Worm (Caenorhabditis elegans): Measurements from ENCODE around the gene unc-98.

Gene unc-98

ce11 chrX:7583930-7584329 is 10.5 kb upstream of the unc-98 start:
- TF ChIP-seq ref-1 (GFP tag; conservative IDR thresholded peaks at IDR 0.05) (no peak), med-1 (GFP tag; optimal IDR thresholded peaks at IDR 0.05; ENCODE audit: insufficient read depth) (no peak), flt-1 (GFP tag; IDR thresholded peaks at IDR 0.05) (no peak), ztf-29 (GFP tag; IDR thresholded peaks at IDR 0.05) (no peak), tab-1 (GFP tag; IDR thresholded peaks at IDR 0.05) (no peak), T22C8.4 (GFP tag; IDR thresholded peaks at IDR 0.05) (no peak), ztf-23 (GFP tag; IDR thresholded peaks at IDR 0.05) (no peak), klf-2 (GFP tag; conservative IDR thresholded peaks at IDR 0.05) (no peak), cog-1 (tag; optimal IDR thresholded peaks at IDR 0.05) (no peak)

- no peak for TF ChIP-seq ztf-29 (GFP tag; IDR thresholded peaks at IDR 0.05)
- no peak for TF ChIP-seq ref-1 (GFP tag; conservative IDR thresholded peaks at IDR 0.05)
- no peak for TF ChIP-seq ztf-23 (GFP tag; IDR thresholded peaks at IDR 0.05)
Measured at ce11 chrX:7582223-7582622, 8.8 kb upstream of the unc-98 start.

- no peak for TF ChIP-seq med-1 (GFP tag; optimal IDR thresholded peaks at IDR 0.05; ENCODE audit: insufficient read depth)
- TF ChIP-seq flt-1 (GFP tag; IDR thresholded peaks at IDR 0.05): no peak
- TF ChIP-seq klf-2 (GFP tag; conservative IDR thresholded peaks at IDR 0.05): no peak
- no peak for TF ChIP-seq ztf-23 (GFP tag; IDR thresholded peaks at IDR 0.05)
- no peak for TF ChIP-seq tab-1 (GFP tag; IDR thresholded peaks at IDR 0.05)
- TF ChIP-seq ref-1 (GFP tag; conservative IDR thresholded peaks at IDR 0.05): no peak
- TF ChIP-seq T22C8.4 (GFP tag; IDR thresholded peaks at IDR 0.05): no peak
- no peak for TF ChIP-seq ztf-29 (GFP tag; IDR thresholded peaks at IDR 0.05)
- TF ChIP-seq cog-1 (tag; optimal IDR thresholded peaks at IDR 0.05): no peak
Measured at ce11 chrX:7578308-7578707, 4.9 kb upstream of the unc-98 start.

- TF ChIP-seq ztf-23 (GFP tag; IDR thresholded peaks at IDR 0.05): no peak
Measured at ce11 chrX:7577458-7578158, 4.2 kb upstream of the unc-98 start.

- TF ChIP-seq T22C8.4 (GFP tag; IDR thresholded peaks at IDR 0.05) (no peak), ztf-29 (GFP tag; IDR thresholded peaks at IDR 0.05) (no peak), ztf-23 (GFP tag; IDR thresholded peaks at IDR 0.05) (no peak), ref-1 (GFP tag; conservative IDR thresholded peaks at IDR 0.05) (no peak), klf-2 (GFP tag; conservative IDR thresholded peaks at IDR 0.05) (no peak), tab-1 (GFP tag; IDR thresholded peaks at IDR 0.05) (no peak), cog-1 (tag; optimal IDR thresholded peaks at IDR 0.05) (no peak), flt-1 (GFP tag; IDR thresholded peaks at IDR 0.05) (no peak), med-1 (GFP tag; optimal IDR thresholded peaks at IDR 0.05; ENCODE audit: insufficient read depth) (no peak)
Measured at ce11 chrX:7575939-7576338, 2.5 kb upstream of the unc-98 start.

ce11 chrX:7573629-7574028 is 210 bp upstream of the unc-98 start:
- TF ChIP-seq med-1 (GFP tag; optimal IDR thresholded peaks at IDR 0.05; ENCODE audit: insufficient read depth) (no peak), T22C8.4 (GFP tag; IDR thresholded peaks at IDR 0.05) (no peak), ref-1 (GFP tag; conservative IDR thresholded peaks at IDR 0.05) (no peak), ztf-29 (GFP tag; IDR thresholded peaks at IDR 0.05) (no peak), cog-1 (tag; optimal IDR thresholded peaks at IDR 0.05) (peak; percentile 7), klf-2 (GFP tag; conservative IDR thresholded peaks at IDR 0.05) (no peak)

ce11 chrX:7573172-7573571 is 247 bp downstream of the unc-98 start:
- TF ChIP-seq ref-1 (GFP tag; conservative IDR thresholded peaks at IDR 0.05) (no peak), ztf-23 (GFP tag; IDR thresholded peaks at IDR 0.05) (no peak), cog-1 (tag; optimal IDR thresholded peaks at IDR 0.05) (no peak), flt-1 (GFP tag; IDR thresholded peaks at IDR 0.05) (no peak), tab-1 (GFP tag; IDR thresholded peaks at IDR 0.05) (no peak), ztf-29 (GFP tag; IDR thresholded peaks at IDR 0.05) (no peak), T22C8.4 (GFP tag; IDR thresholded peaks at IDR 0.05) (no peak), med-1 (GFP tag; optimal IDR thresholded peaks at IDR 0.05; ENCODE audit: insufficient read depth) (no peak)

ce11 chrX:7572057-7572456 is 1.4 kb downstream of the unc-98 start, which contains the start of gene pcyt-1:
TSS of gene pcyt-1 (plus strand) at chrX:7572357.
- TF ChIP-seq cog-1 (tag; optimal IDR thresholded peaks at IDR 0.05) (no peak), T22C8.4 (GFP tag; IDR thresholded peaks at IDR 0.05) (no peak), ref-1 (GFP tag; conservative IDR thresholded peaks at IDR 0.05) (no peak), ztf-29 (GFP tag; IDR thresholded peaks at IDR 0.05) (no peak), ztf-23 (GFP tag; IDR thresholded peaks at IDR 0.05) (no peak), flt-1 (GFP tag; IDR thresholded peaks at IDR 0.05) (no peak), med-1 (GFP tag; optimal IDR thresholded peaks at IDR 0.05; ENCODE audit: insufficient read depth) (no peak), tab-1 (GFP tag; IDR thresholded peaks at IDR 0.05) (no peak), klf-2 (GFP tag; conservative IDR thresholded peaks at IDR 0.05) (no peak)

ce11 chrX:7569685-7570518 is 3.5 kb downstream of the unc-98 start, which contains the start of gene apy-1:
TSS of gene apy-1 (minus strand) at chrX:7569722.
- TF ChIP-seq cog-1 (tag; optimal IDR thresholded peaks at IDR 0.05): peak; percentile 1
- no peak for TF ChIP-seq T22C8.4 (GFP tag; IDR thresholded peaks at IDR 0.05)
- TF ChIP-seq tab-1 (GFP tag; IDR thresholded peaks at IDR 0.05): no peak
- no peak for TF ChIP-seq flt-1 (GFP tag; IDR thresholded peaks at IDR 0.05)
- no peak for TF ChIP-seq klf-2 (GFP tag; conservative IDR thresholded peaks at IDR 0.05)
